Fruit fly (Drosophila melanogaster) whole organism, embryonic: ENCODE results near the gene RapGAP1.

Experiments used
- Atf-2 ChIP-seq: fragments of 200-800 bp; sonication (Bioruptor generic); optimal IDR thresholded peaks from 2 replicates; lab custom pipeline; 2016; ENCODE audit warnings: missing biosample characterization, missing genetic modification characterization
- BEAF-32 ChIP-seq: fragments of 200-800 bp; sonication (Bioruptor generic); optimal IDR thresholded peaks from 3 replicates; lab custom pipeline; 2017; ENCODE audit warnings: missing biosample characterization, missing genetic modification characterization, mild to moderate bottlenecking, moderate library complexity, missing genetic modification reagents
- Blimp-1 ChIP-seq: fragments of 200-800 bp; sonication (Bioruptor generic); optimal IDR thresholded peaks from 3 replicates; lab custom pipeline; 2018; ENCODE audit warnings: missing biosample characterization, missing genetic modification characterization, mild to moderate bottlenecking, moderate library complexity, missing genetic modification reagents
- BtbVII ChIP-seq: fragments of 200-800 bp; sonication (Bioruptor generic); optimal IDR thresholded peaks from 3 replicates; lab custom pipeline; 2017; ENCODE audit warnings: missing biosample characterization, mild to moderate bottlenecking, missing genetic modification characterization
- CG10267 ChIP-seq: fragments of 200-800 bp; sonication (Bioruptor generic); optimal IDR thresholded peaks from 2 replicates; lab custom pipeline; 2018; ENCODE audit warnings: missing biosample characterization, mild to moderate bottlenecking, missing genetic modification characterization, moderate library complexity
- CG10543 ChIP-seq: fragments of 200-800 bp; sonication (Bioruptor generic); optimal IDR thresholded peaks from 3 replicates; lab custom pipeline; 2017; ENCODE audit warnings: missing biosample characterization, mild to moderate bottlenecking, missing genetic modification characterization, moderate library complexity
- CG1529 ChIP-seq: fragments of 200-800 bp; sonication (Bioruptor generic); optimal IDR thresholded peaks from 3 replicates; lab custom pipeline; 2018; ENCODE audit warnings: missing biosample characterization, missing genetic modification characterization
- CG1647 ChIP-seq: fragments of 200-800 bp; sonication (Bioruptor generic); optimal IDR thresholded peaks from 3 replicates; lab custom pipeline; 2016; ENCODE audit warnings: missing biosample characterization, missing genetic modification characterization
- CG16813 ChIP-seq: fragments of 200-800 bp; sonication (Bioruptor generic); IDR thresholded peaks from 3 replicates; pipeline ENCODE4 v1.3.6; 2022; ENCODE audit warnings: missing biosample characterization, missing genetic modification characterization; ENCODE audit not compliant: partially characterized antibody
- CG2199 ChIP-seq: fragments of 200-800 bp; sonication (Bioruptor generic); IDR thresholded peaks from 3 replicates; pipeline ENCODE4 v1.3.6; 2022; ENCODE audit warnings: missing biosample characterization, missing genetic modification characterization
- CG43689 ChIP-seq: fragments of 200-800 bp; sonication (Bioruptor generic); IDR thresholded peaks from 2 replicates; pipeline ENCODE4 v1.3.6; 2022; ENCODE audit warnings: missing biosample characterization, missing genetic modification characterization
- CG4404 ChIP-seq: fragments of 200-800 bp; sonication (Bioruptor generic); IDR thresholded peaks from 2 replicates; pipeline ENCODE4 v1.3.6; 2022; ENCODE audit warnings: missing biosample characterization, missing genetic modification characterization
- CG6689 ChIP-seq: fragments of 200-800 bp; sonication (Bioruptor generic); IDR thresholded peaks from 2 replicates; pipeline ENCODE4 v1.3.6; 2022; ENCODE audit warnings: missing biosample characterization, missing genetic modification characterization
- CG6765 ChIP-seq: fragments of 200-800 bp; sonication (Bioruptor generic); optimal IDR thresholded peaks from 3 replicates; lab custom pipeline; 2017; ENCODE audit warnings: missing biosample characterization, mild to moderate bottlenecking, missing genetic modification characterization
- CG7839 ChIP-seq: fragments of 200-800 bp; sonication (Bioruptor generic); optimal IDR thresholded peaks from 3 replicates; lab custom pipeline; 2018; ENCODE audit warnings: missing biosample characterization, mild to moderate bottlenecking, missing genetic modification characterization, moderate library complexity
- CG7987 ChIP-seq: fragments of 200-800 bp; sonication (Bioruptor generic); optimal IDR thresholded peaks from 2 replicates; lab custom pipeline; 2018; ENCODE audit warnings: missing biosample characterization, mild to moderate bottlenecking, missing genetic modification characterization, moderate library complexity
- CkIIα-i1 ChIP-seq: fragments of 200-800 bp; sonication (Bioruptor generic); IDR thresholded peaks from 2 replicates; pipeline ENCODE4 v1.3.6; 2022; ENCODE audit warnings: missing biosample characterization, missing genetic modification characterization
- CrebB ChIP-seq: fragments of 200-800 bp; sonication (Bioruptor generic); optimal IDR thresholded peaks from 3 replicates; lab custom pipeline; 2018; ENCODE audit warnings: missing biosample characterization, mild to moderate bottlenecking, missing genetic modification characterization
- D19A ChIP-seq: fragments of 200-800 bp; optimal IDR thresholded peaks from 3 replicates; lab custom pipeline; 2019; ENCODE audit warnings: missing biosample characterization, mild to moderate bottlenecking, missing genetic modification characterization, moderate library complexity
- ERR ChIP-seq: fragments of 200-800 bp; sonication (Bioruptor generic); optimal IDR thresholded peaks from 2 replicates; lab custom pipeline; 2016; ENCODE audit warnings: missing biosample characterization, missing genetic modification characterization
- Fer1 ChIP-seq: fragments of 200-800 bp; sonication (Bioruptor generic); optimal IDR thresholded peaks from 2 replicates; lab custom pipeline; 2017; ENCODE audit warnings: missing biosample characterization, mild to moderate bottlenecking, missing genetic modification characterization
- MTF-1 ChIP-seq: fragments of 200-800 bp; sonication (Bioruptor generic); optimal IDR thresholded peaks from 2 replicates; lab custom pipeline; 2018; ENCODE audit warnings: missing biosample characterization, mild to moderate bottlenecking, missing genetic modification characterization, borderline replicate concordance
- Mad ChIP-seq: fragments of 200-800 bp; sonication (Bioruptor generic); optimal IDR thresholded peaks from 2 replicates; lab custom pipeline; 2016; ENCODE audit warnings: missing biosample characterization, missing genetic modification characterization
- Nf-YB ChIP-seq: fragments of 200-800 bp; sonication (Bioruptor generic); optimal IDR thresholded peaks from 3 replicates; lab custom pipeline; 2019; ENCODE audit warnings: missing biosample characterization, mild to moderate bottlenecking, missing genetic modification characterization, moderate library complexity
- Ravus ChIP-seq: fragments of 200-800 bp; sonication (Bioruptor generic); IDR thresholded peaks from 2 replicates; pipeline ENCODE4 v1.3.6; 2022; ENCODE audit warnings: missing biosample characterization, missing genetic modification characterization
- Xrp1 ChIP-seq: fragments of 200-800 bp; sonication (Bioruptor generic); IDR thresholded peaks from 2 replicates; pipeline ENCODE4 v1.3.6; 2022; ENCODE audit warnings: missing biosample characterization, missing genetic modification characterization
- cato ChIP-seq: fragments of 200-800 bp; sonication (Bioruptor generic); optimal IDR thresholded peaks from 2 replicates; lab custom pipeline; 2016; ENCODE audit warnings: missing biosample characterization, missing genetic modification characterization, borderline replicate concordance
- crp ChIP-seq, 2 experiments: fragments of 200-800 bp; sonication (Bioruptor generic); optimal IDR thresholded peaks; 2 replicates in 1 of 2; 3 replicates in 1 of 2; lab custom pipeline; 2017; ENCODE audit warnings: missing biosample characterization in 2 of 2, missing genetic modification characterization in 2 of 2, mild to moderate bottlenecking in 1 of 2, moderate library complexity in 1 of 2
- exex ChIP-seq: fragments of 200-800 bp; sonication (Bioruptor generic); optimal IDR thresholded peaks from 4 replicates; lab custom pipeline; 2018; ENCODE audit warnings: missing biosample characterization, mild to moderate bottlenecking, missing genetic modification characterization, moderate library complexity
- gt ChIP-seq: fragments of 200-800 bp; sonication (Bioruptor generic); IDR thresholded peaks from 2 replicates; pipeline ENCODE4 v1.3.6; 2022; ENCODE audit warnings: missing biosample characterization, missing genetic modification characterization
- jing ChIP-seq: fragments of 200-800 bp; sonication (Bioruptor generic); optimal IDR thresholded peaks from 2 replicates; lab custom pipeline; 2018; ENCODE audit warnings: missing biosample characterization, mild to moderate bottlenecking, missing genetic modification characterization
- klu ChIP-seq: fragments of 200-800 bp; sonication (Bioruptor generic); IDR thresholded peaks from 2 replicates; pipeline ENCODE4 v1.3.6; 2022; ENCODE audit warnings: missing biosample characterization, missing genetic modification characterization
- mld ChIP-seq: fragments of 200-800 bp; sonication (Bioruptor generic); IDR thresholded peaks from 3 replicates; pipeline ENCODE4 v1.3.6; 2022; ENCODE audit warnings: missing biosample characterization, missing genetic modification characterization; ENCODE audit not compliant: partially characterized antibody
- nerfin-1 ChIP-seq: fragments of 200-800 bp; sonication (Bioruptor generic); optimal IDR thresholded peaks from 3 replicates; lab custom pipeline; 2019; ENCODE audit warnings: missing biosample characterization, mild to moderate bottlenecking, missing genetic modification characterization, moderate library complexity
- sima ChIP-seq: fragments of 200-800 bp; sonication (Bioruptor generic); optimal IDR thresholded peaks from 2 replicates; lab custom pipeline; 2016; ENCODE audit warnings: missing biosample characterization, missing genetic modification characterization
- slbo ChIP-seq: fragments of 200-800 bp; sonication (Bioruptor generic); IDR thresholded peaks from 2 replicates; pipeline ENCODE4 v1.3.6; 2022; ENCODE audit warnings: missing biosample characterization, missing genetic modification characterization
- slou ChIP-seq: fragments of 200-800 bp; sonication (Bioruptor generic); optimal IDR thresholded peaks from 3 replicates; lab custom pipeline; 2016; ENCODE audit warnings: missing biosample characterization, missing genetic modification characterization
- sr ChIP-seq: fragments of 200-800 bp; sonication (Bioruptor generic); IDR thresholded peaks from 3 replicates; pipeline ENCODE4 v1.3.6; 2022; ENCODE audit warnings: missing biosample characterization, missing genetic modification characterization
- vnd ChIP-seq: fragments of 200-800 bp; sonication (Bioruptor generic); IDR thresholded peaks from 3 replicates; pipeline ENCODE4 v1.3.6; 2022; ENCODE audit warnings: missing biosample characterization, missing genetic modification characterization; ENCODE audit not compliant: partially characterized antibody

The RapGAP1 gene

dm6 chr2L:7624096-7624843 is 45.5 kb upstream of the RapGAP1 start (continued):
- no peak for TF ChIP-seq CG4404 (GFP tag; lab: Robert Waterston, UW)
- no peak for TF ChIP-seq ERR (GFP tag; lab: Kevin White, UChicago)
- no peak for TF ChIP-seq vnd (GFP tag; lab: Robert Waterston, UW)
- peak; percentile 26; the same call in 1 of the 2 replicates for TF ChIP-seq CG6689 (GFP tag; lab: Robert Waterston, UW)
- no peak for TF ChIP-seq Nf-YB (GFP tag; lab: Kevin White, UChicago)
- no peak for TF ChIP-seq jing (GFP tag; lab: Kevin White, UChicago)
- TF ChIP-seq slou (GFP tag; lab: Kevin White, UChicago) = no peak
- TF ChIP-seq sima (GFP tag; lab: Kevin White, UChicago) = no peak
- no peak for TF ChIP-seq sr (GFP tag; lab: Robert Waterston, UW)
- TF ChIP-seq Mad (GFP tag; lab: Kevin White, UChicago) = no peak
- no peak for TF ChIP-seq BEAF-32
- no peak for TF ChIP-seq crp (GFP tag; optimal IDR thresholded peaks at IDR 0.05; lab: Kevin White, UChicago)
- no peak for TF ChIP-seq mld
- no peak for TF ChIP-seq exex (tag; lab: Kevin White, UChicago)
- no peak for TF ChIP-seq CkIIα-i1 (GFP tag; lab: Robert Waterston, UW)
- no peak for TF ChIP-seq CG6765 (GFP tag; lab: Kevin White, UChicago)
- TF ChIP-seq CG1529 (GFP tag; lab: Kevin White, UChicago) = no peak
- TF ChIP-seq CG7987 (GFP tag; lab: Kevin White, UChicago) = no peak
- TF ChIP-seq Xrp1 (GFP tag; lab: Robert Waterston, UW) = peak; percentile 35; the same call in 1 of the 2 replicates
- TF ChIP-seq gt = no peak
- no peak for TF ChIP-seq nerfin-1 (tag; lab: Kevin White, UChicago)
- TF ChIP-seq CG10543 (GFP tag; lab: Kevin White, UChicago) = no peak
- TF ChIP-seq cato (GFP tag; lab: Kevin White, UChicago) = no peak
- TF ChIP-seq CG43689 = no peak
- TF ChIP-seq BtbVII (GFP tag; lab: Kevin White, UChicago) = no peak
- no peak for TF ChIP-seq CG1647
- TF ChIP-seq CG7839 = peak; percentile 25
- TF ChIP-seq CG2199 (GFP tag; lab: Robert Waterston, UW) = 0 out of 3 replicates have a peak, but pooled peaks have one; percentile 46
- TF ChIP-seq MTF-1 = no peak
- TF ChIP-seq Atf-2 = no peak
- no peak for TF ChIP-seq CG16813 (GFP tag; lab: Robert Waterston, UW)
- TF ChIP-seq Ravus (GFP tag; lab: Robert Waterston, UW) = no peak
- no peak for TF ChIP-seq slbo
- TF ChIP-seq klu (GFP tag; lab: Robert Waterston, UW) = no peak
- peak; percentile 39 for TF ChIP-seq CG10267 (tag; lab: Kevin White, UChicago)
- no peak for TF ChIP-seq Blimp-1 (GFP tag; lab: Kevin White, UChicago)
- no peak for TF ChIP-seq CrebB (tag; lab: Kevin White, UChicago)

DNA sequence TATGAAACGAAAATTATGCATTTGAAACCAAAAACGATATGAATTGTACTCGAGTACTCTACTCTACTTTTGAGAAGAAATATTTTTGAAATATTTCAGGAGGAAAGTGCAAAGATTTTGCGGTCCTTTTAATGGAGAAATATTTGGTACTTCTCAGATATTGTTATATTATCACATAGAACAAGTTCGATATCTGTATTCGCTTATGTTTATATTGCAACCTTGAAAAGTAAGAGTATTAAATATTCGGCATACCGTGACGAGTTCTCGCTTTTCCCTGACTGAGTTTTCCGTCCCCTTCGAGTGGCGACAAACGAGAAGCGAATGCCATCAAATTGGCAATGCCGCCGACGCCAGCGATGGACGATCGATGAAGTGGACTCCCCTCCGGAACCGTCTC is 42.9 kb upstream of the RapGAP1 start:
- TF ChIP-seq D19A (tag; lab: Kevin White, UChicago) = peak; percentile 73
- no peak for TF ChIP-seq Fer1
